Fruit fly (Drosophila melanogaster) Kc167 (cell line): ENCODE data around the gene CG7568.

Experiments used
- Myc ChIP-seq: fragments of >200 bp; optimal IDR thresholded peaks from 2 replicates; lab custom pipeline; 2017; ENCODE audit warnings: missing external identifiers
- Sin3A ChIP-seq: fragments of >200 bp; optimal IDR thresholded peaks from 2 replicates; lab custom pipeline; 2018; ENCODE audit warnings: missing external identifiers
- h ChIP-seq: fragments of >200 bp; optimal IDR thresholded peaks from 3 replicates; lab custom pipeline; 2018; ENCODE audit warnings: missing external identifiers
- psq ChIP-seq: fragments of >200 bp; optimal IDR thresholded peaks from 2 replicates; lab custom pipeline; 2017; ENCODE audit warnings: missing external identifiers
- ttk ChIP-seq: sonication (Bioruptor generic); optimal IDR thresholded peaks from 2 replicates; lab custom pipeline; 2017; ENCODE audit warnings: missing external identifiers

DNA sequence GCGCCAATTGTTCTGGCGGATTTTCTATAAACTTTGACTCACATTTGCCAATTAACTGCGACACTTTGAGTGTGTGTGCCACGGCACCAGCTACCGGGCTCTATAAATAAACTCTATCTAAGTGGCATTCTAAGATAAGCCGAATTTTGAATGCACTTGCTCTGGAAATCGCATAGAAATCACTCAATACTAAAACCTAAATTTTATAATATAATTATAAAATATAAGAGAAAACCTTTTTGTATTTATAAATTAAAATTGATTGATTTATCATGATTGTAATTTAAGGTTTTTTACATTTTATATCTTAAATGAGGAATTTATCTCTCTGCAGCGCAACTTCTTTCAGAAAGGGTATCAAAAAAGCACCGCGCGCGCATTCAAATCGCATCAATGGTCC lies 51.5 kb downstream of the CG7568 start:
- TF ChIP-seq Sin3A (lab: Kevin White, UChicago): no peak
- TF ChIP-seq ttk (lab: Kevin White, UChicago): no peak
- TF ChIP-seq psq (lab: Kevin White, UChicago): no peak
- no peak for TF ChIP-seq Myc
- TF ChIP-seq h: no peak
